Worm (Caenorhabditis elegans) whole organism, young adult: ENCODE data around the gene algn-2.
"Not testable (repeated sequence)": the region's sequence is repeated elsewhere in the genome, so short reads cannot be mapped to it uniquely, and the experiment has no call there.

ENCODE experiments used
- B0019.2 ChIP-seq: fragments of 200-800 bp; sonication (Bioruptor generic); conservative IDR thresholded peaks from 2 replicates; pipeline ENCODE4 v1.3.6; 2022; ENCODE audit warnings: missing genetic modification reagents, missing genetic modification characterization, missing compliant biosample characterization
- C06A6.2 ChIP-seq: fragments of 200-800 bp; sonication (Bioruptor generic); conservative IDR thresholded peaks from 2 replicates; pipeline ENCODE4 v1.3.6; 2022; ENCODE audit warnings: missing genetic modification characterization, missing compliant biosample characterization
- C17E4.6 ChIP-seq: fragments of 200-800 bp; sonication (Bioruptor generic); IDR thresholded peaks from 2 replicates; pipeline ENCODE4 v1.3.6; 2022; ENCODE audit warnings: missing genetic modification reagents, missing genetic modification characterization, missing compliant biosample characterization
- D2030.7 ChIP-seq: fragments of 200-800 bp; sonication (Bioruptor generic); IDR thresholded peaks from 2 replicates; pipeline ENCODE4 v1.3.6; 2022; ENCODE audit warnings: missing genetic modification reagents, missing genetic modification characterization, missing compliant biosample characterization
- F33H1.4 ChIP-seq: fragments of 200-800 bp; sonication (Bioruptor generic); IDR thresholded peaks from 2 replicates; pipeline ENCODE4 v1.3.6; 2022; ENCODE audit warnings: missing genetic modification reagents, missing genetic modification characterization, missing compliant biosample characterization
- F37B4.10 ChIP-seq: fragments of 200-800 bp; sonication (Bioruptor generic); IDR thresholded peaks from 2 replicates; pipeline ENCODE4 v1.3.6; 2022; ENCODE audit warnings: missing genetic modification characterization, missing compliant biosample characterization
- F57A8.1 ChIP-seq: fragments of 200-800 bp; sonication (Bioruptor generic); optimal IDR thresholded peaks from 2 replicates; lab custom pipeline; 2018; ENCODE audit warnings: mild to moderate bottlenecking, missing genetic modification characterization, moderate library complexity, missing compliant biosample characterization
- F57C9.4 ChIP-seq: sonication (generic microtip); optimal IDR thresholded peaks from 2 replicates; lab custom pipeline; 2017; ENCODE audit warnings: mild to moderate bottlenecking, missing genetic modification characterization, missing compliant biosample characterization
- K11D2.4 ChIP-seq: fragments of 200-800 bp; sonication (Bioruptor generic); IDR thresholded peaks from 2 replicates; pipeline ENCODE4 v1.3.6; 2022; ENCODE audit warnings: missing genetic modification reagents, missing genetic modification characterization, missing compliant biosample characterization
- Y53F4B.3 ChIP-seq: fragments of 200-800 bp; sonication (Bioruptor generic); IDR thresholded peaks from 2 replicates; pipeline ENCODE4 v1.3.6; 2022; ENCODE audit warnings: missing genetic modification reagents, missing genetic modification characterization, missing compliant biosample characterization
- Y53G8AR.9 ChIP-seq: fragments of 200-800 bp; sonication (Bioruptor generic); conservative IDR thresholded peaks from 2 replicates; pipeline ENCODE4 v1.3.6; 2022; ENCODE audit warnings: missing genetic modification reagents, missing genetic modification characterization, missing compliant biosample characterization
- Y79H2A.3 ChIP-seq: fragments of 200-800 bp; sonication (Bioruptor generic); conservative IDR thresholded peaks from 2 replicates; pipeline ENCODE4 v1.3.6; 2022; ENCODE audit warnings: missing genetic modification reagents, missing genetic modification characterization, missing compliant biosample characterization
- Y95B8A.8 ChIP-seq: fragments of 200-800 bp; sonication (Bioruptor generic); IDR thresholded peaks from 2 replicates; pipeline ENCODE4 v1.3.6; 2022; ENCODE audit warnings: missing genetic modification reagents, missing genetic modification characterization, missing compliant biosample characterization
- ama-1 ChIP-seq, 3 experiments: fragments of 150-350 bp in 1 of 3; sonication (generic microtip) in 2 of 3; optimal IDR thresholded peaks; 2 replicates each; lab custom pipeline; 2014 to 2018; ENCODE audit warnings: missing biosample characterization in 2 of 3, missing genetic modification characterization in 2 of 3, missing genetic modification reagents in 2 of 3
- aptf-3 ChIP-seq: fragments of 200-800 bp; sonication (Bioruptor generic); IDR thresholded peaks from 2 replicates; pipeline ENCODE4 v1.3.6; 2022; ENCODE audit warnings: missing genetic modification characterization, missing compliant biosample characterization
- atf-7 ChIP-seq: sonication (generic microtip); optimal IDR thresholded peaks from 2 replicates; lab custom pipeline; 2017; ENCODE audit warnings: mild to moderate bottlenecking, missing genetic modification characterization, missing compliant biosample characterization
- attf-3 ChIP-seq: fragments of 200-800 bp; sonication (Bioruptor generic); conservative IDR thresholded peaks from 2 replicates; pipeline ENCODE4 v1.3.6; 2022; ENCODE audit warnings: missing genetic modification reagents, missing genetic modification characterization, missing compliant biosample characterization
- bed-2 ChIP-seq: fragments of 200-800 bp; sonication (Bioruptor generic); IDR thresholded peaks from 2 replicates; pipeline ENCODE4 v1.3.6; 2022; ENCODE audit warnings: missing genetic modification reagents, missing genetic modification characterization, missing compliant biosample characterization
- cebp-1 ChIP-seq, 2 experiments: fragments of 200-800 bp in 1 of 2; sonication (Bioruptor generic) in 1 of 2; sonication (generic microtip) in 1 of 2; IDR thresholded peaks in 1 of 2; optimal IDR thresholded peaks in 1 of 2; 2 replicates each; pipeline versions ENCODE4 v1.3.6 to Lab custom; 2017 to 2022; ENCODE audit warnings: missing compliant biosample characterization in 2 of 2, missing genetic modification characterization in 2 of 2, mild to moderate bottlenecking in 1 of 2, missing genetic modification reagents in 1 of 2, moderate library complexity in 1 of 2
- cebp-2 ChIP-seq: fragments of 200-800 bp; sonication (Bioruptor generic); IDR thresholded peaks from 2 replicates; pipeline ENCODE4 v1.3.6; 2022; ENCODE audit warnings: missing genetic modification characterization, missing compliant biosample characterization
- ceh-100 ChIP-seq: fragments of 200-800 bp; sonication (Bioruptor generic); IDR thresholded peaks from 2 replicates; pipeline ENCODE4 v1.3.6; 2022; ENCODE audit warnings: missing genetic modification reagents, missing genetic modification characterization, missing compliant biosample characterization
- dox-1 ChIP-seq: fragments of 200-800 bp; sonication (Bioruptor generic); IDR thresholded peaks from 2 replicates; pipeline ENCODE4 v1.3.6; 2022; ENCODE audit warnings: missing genetic modification reagents, missing genetic modification characterization, missing compliant biosample characterization
- egrh-3 ChIP-seq: fragments of 200-800 bp; sonication (Bioruptor generic); IDR thresholded peaks from 2 replicates; pipeline ENCODE4 v1.3.6; 2022; ENCODE audit warnings: missing genetic modification reagents, missing genetic modification characterization, missing compliant biosample characterization
- ekl-4 ChIP-seq: fragments of 200-800 bp; sonication (Bioruptor generic); IDR thresholded peaks from 2 replicates; pipeline ENCODE4 v1.3.6; 2022; ENCODE audit warnings: missing genetic modification reagents, missing genetic modification characterization, missing compliant biosample characterization
- hmg-1.2 ChIP-seq: fragments of 200-800 bp; sonication (Bioruptor generic); IDR thresholded peaks from 2 replicates; pipeline ENCODE4 v1.3.6; 2022; ENCODE audit warnings: missing genetic modification reagents, missing genetic modification characterization, missing compliant biosample characterization
- hmg-20 ChIP-seq: fragments of 200-800 bp; sonication (Bioruptor generic); IDR thresholded peaks from 2 replicates; pipeline ENCODE4 v1.3.6; 2022; ENCODE audit warnings: missing genetic modification reagents, missing genetic modification characterization, missing compliant biosample characterization
- let-526 ChIP-seq: fragments of 200-800 bp; sonication (Bioruptor generic); IDR thresholded peaks from 2 replicates; pipeline ENCODE4 v1.3.6; 2022; ENCODE audit warnings: missing genetic modification reagents, missing genetic modification characterization, missing compliant biosample characterization
- lin-26 ChIP-seq: fragments of 200-800 bp; sonication (Bioruptor generic); IDR thresholded peaks from 2 replicates; pipeline ENCODE4 v1.3.6; 2022; ENCODE audit warnings: missing genetic modification reagents, missing genetic modification characterization, missing compliant biosample characterization
- lin-35 ChIP-seq, 3 experiments: fragments of 150-350 bp in 2 of 3; sonication (generic microtip) in 1 of 3; optimal IDR thresholded peaks; 2 replicates each; lab custom pipeline; 2014 to 2018; ENCODE audit warnings: missing biosample characterization in 3 of 3, missing genetic modification characterization in 3 of 3, missing genetic modification reagents in 3 of 3
- lin-54 ChIP-seq: fragments of 200-800 bp; sonication (Bioruptor generic); optimal IDR thresholded peaks from 2 replicates; lab custom pipeline; 2018; ENCODE audit warnings: mild to moderate bottlenecking, missing genetic modification characterization, missing compliant biosample characterization
- lir-1 ChIP-seq: fragments of 200-800 bp; sonication (Bioruptor generic); conservative IDR thresholded peaks from 2 replicates; pipeline ENCODE4 v1.3.6; 2022; ENCODE audit warnings: missing genetic modification reagents, missing genetic modification characterization, missing compliant biosample characterization
- lsl-1 ChIP-seq: fragments of 200-800 bp; sonication (Bioruptor generic); optimal IDR thresholded peaks from 2 replicates; lab custom pipeline; 2018; ENCODE audit warnings: mild to moderate bottlenecking, missing genetic modification characterization, moderate library complexity, missing compliant biosample characterization
- madf-6 ChIP-seq: fragments of 200-800 bp; sonication (Bioruptor generic); IDR thresholded peaks from 2 replicates; pipeline ENCODE4 v1.3.6; 2022; ENCODE audit warnings: missing genetic modification reagents, missing genetic modification characterization, missing compliant biosample characterization
- madf-8 ChIP-seq: fragments of 200-800 bp; sonication (Bioruptor generic); conservative IDR thresholded peaks from 2 replicates; pipeline ENCODE4 v1.3.6; 2022; ENCODE audit warnings: missing genetic modification reagents, missing genetic modification characterization, missing compliant biosample characterization
- mcd-1 ChIP-seq: fragments of 200-800 bp; sonication (Bioruptor generic); IDR thresholded peaks from 2 replicates; pipeline ENCODE4 v1.3.6; 2022; ENCODE audit warnings: missing genetic modification reagents, missing genetic modification characterization, missing compliant biosample characterization
- nfyb-1 ChIP-seq: fragments of 200-800 bp; sonication (Bioruptor generic); IDR thresholded peaks from 2 replicates; pipeline ENCODE4 v1.3.6; 2022; ENCODE audit warnings: missing genetic modification reagents, missing genetic modification characterization, missing compliant biosample characterization
- nhr-27 ChIP-seq: fragments of 200-800 bp; sonication (Bioruptor generic); optimal IDR thresholded peaks from 2 replicates; lab custom pipeline; 2018; ENCODE audit warnings: mild to moderate bottlenecking, missing genetic modification characterization, moderate library complexity, missing compliant biosample characterization
- nhr-90 ChIP-seq: sonication (generic microtip); optimal IDR thresholded peaks from 2 replicates; lab custom pipeline; 2016; ENCODE audit warnings: missing genotype, mild to moderate bottlenecking, missing genetic modification characterization, missing compliant biosample characterization
- pbrm-1 ChIP-seq: fragments of 200-800 bp; sonication (Bioruptor generic); IDR thresholded peaks from 2 replicates; pipeline ENCODE4 v1.3.6; 2022; ENCODE audit warnings: missing genetic modification reagents, missing genetic modification characterization, missing compliant biosample characterization
- rcor-1 ChIP-seq: fragments of 200-800 bp; sonication (Bioruptor generic); IDR thresholded peaks from 2 replicates; pipeline ENCODE4 v1.3.6; 2022; ENCODE audit warnings: missing genetic modification reagents, missing genetic modification characterization, missing compliant biosample characterization
- ztf-28 ChIP-seq: fragments of 200-800 bp; sonication (Bioruptor generic); IDR thresholded peaks from 2 replicates; pipeline ENCODE4 v1.3.6; 2022; ENCODE audit warnings: missing genetic modification reagents, missing genetic modification characterization, missing compliant biosample characterization

The algn-2 gene

DNA sequence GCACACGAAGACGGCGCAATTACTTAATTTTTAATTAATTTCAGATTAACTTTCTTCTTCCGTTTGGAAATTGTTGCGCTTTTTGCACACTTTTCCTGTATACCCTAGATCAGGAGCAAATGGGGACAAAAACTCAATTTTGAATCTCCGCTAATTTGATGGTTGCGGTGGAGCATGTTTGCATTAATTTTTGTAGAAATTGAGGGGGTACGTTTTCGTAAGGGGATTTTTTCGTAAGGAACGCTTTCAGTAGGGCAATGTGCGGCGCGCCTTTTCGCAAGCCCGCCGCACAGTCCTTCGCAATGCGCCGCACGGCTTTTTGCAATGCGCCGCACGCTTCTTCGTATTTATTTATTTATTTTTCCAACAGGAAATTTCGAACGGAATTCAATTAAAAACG lies 28.7 kb upstream of the algn-2 start (continued):
- peak in 1 of 3 experiments; percentile 73 for TF ChIP-seq lin-35 (GFP tag; optimal IDR thresholded peaks at IDR 0.05; lab: Kevin White, UChicago)
- peak; percentile 99 for TF ChIP-seq mcd-1 (GFP tag; lab: Robert Waterston, UW)
- peak; percentile 96 for TF ChIP-seq pbrm-1 (GFP tag; lab: Robert Waterston, UW)
- peak; percentile 74 for TF ChIP-seq attf-3 (GFP tag; lab: Robert Waterston, UW)
- TF ChIP-seq lsl-1 (GFP tag; lab: Kevin White, UChicago) = peak; percentile 63
- peak; percentile 67; the same call in 1 of the 2 replicates for TF ChIP-seq bed-2 (GFP tag; lab: Robert Waterston, UW)
- TF ChIP-seq let-526 (GFP tag; lab: Robert Waterston, UW) = peak; percentile 89
- peak; percentile 74; the same call in 1 of the 2 replicates for TF ChIP-seq Y79H2A.3 (GFP tag; lab: Robert Waterston, UW)
- TF ChIP-seq ekl-4 (GFP tag; lab: Robert Waterston, UW) = peak; percentile 95
- TF ChIP-seq F33H1.4 (GFP tag; lab: Robert Waterston, UW) = peak; percentile 70
- TF ChIP-seq madf-8 = peak; percentile 58
- peak; percentile 91 for TF ChIP-seq Y95B8A.8 (GFP tag; lab: Robert Waterston, UW)
- peak; percentile 66 for TF ChIP-seq hmg-20 (GFP tag; lab: Robert Waterston, UW)
- TF ChIP-seq rcor-1 (GFP tag; lab: Robert Waterston, UW) = peak; percentile 88
- TF ChIP-seq aptf-3 (GFP tag; lab: Robert Waterston, UW) = 0 out of 2 replicates have a peak, but pooled peaks have one; percentile 14
- TF ChIP-seq ztf-28 (GFP tag; lab: Robert Waterston, UW) = peak; percentile 92
- peak; percentile 57; the same call in 1 of the 2 replicates for TF ChIP-seq lir-1 (GFP tag; lab: Robert Waterston, UW)
- TF ChIP-seq lin-54 (GFP tag; lab: Kevin White, UChicago) = peak; percentile 89
- peak; percentile 85 for TF ChIP-seq C17E4.6 (GFP tag; lab: Robert Waterston, UW)
- TF ChIP-seq D2030.7 (GFP tag; lab: Robert Waterston, UW) = peak; percentile 90

- TF ChIP-seq cebp-1 (GFP tag; IDR thresholded peaks at IDR 0.05; lab: Robert Waterston, UW) (peak; percentile 24; the same call in 1 of the 2 replicates), F33H1.4 (GFP tag; lab: Robert Waterston, UW) (peak; percentile 19; the same call in 1 of the 2 replicates), hmg-1.2 (GFP tag; lab: Robert Waterston, UW) (peak; percentile 44; the same call in 1 of the 2 replicates), egrh-3 (GFP tag; lab: Robert Waterston, UW) (peak; percentile 42), K11D2.4 (GFP tag; lab: Robert Waterston, UW) (peak; percentile 12; the same call in 1 of the 2 replicates), pbrm-1 (GFP tag; lab: Robert Waterston, UW) (peak; percentile 68; the same call in 1 of the 2 replicates), mcd-1 (GFP tag; lab: Robert Waterston, UW) (peak; percentile 83), ceh-100 (GFP tag; lab: Robert Waterston, UW) (peak; percentile 83), C17E4.6 (GFP tag; lab: Robert Waterston, UW) (peak; percentile 62; the same call in 1 of the 2 replicates), Y53G8AR.9 (GFP tag; lab: Robert Waterston, UW) (0 out of 2 replicates have a peak, but pooled peaks have one; percentile 41), ekl-4 (GFP tag; lab: Robert Waterston, UW) (peak; percentile 52; the same call in 1 of the 2 replicates), lin-26 (0 out of 2 replicates have a peak, but pooled peaks have one; percentile 35), nfyb-1 (GFP tag; lab: Robert Waterston, UW) (peak; percentile 72; the same call in 1 of the 2 replicates), C06A6.2 (GFP tag; lab: Robert Waterston, UW) (peak; percentile 97), dox-1 (GFP tag; lab: Robert Waterston, UW) (peak; percentile 93), madf-6 (GFP tag; lab: Robert Waterston, UW) (peak; percentile 30; the same call in 1 of the 2 replicates), D2030.7 (GFP tag; lab: Robert Waterston, UW) (peak; percentile 60)
- TF ChIP-seq cebp-1 (tag; optimal IDR thresholded peaks at IDR 0.05; lab: Kevin White, UChicago) = not testable (repeated sequence)
Observed at ce11 chrII:5350357-5350756, 24.7 kb upstream of the algn-2 start, which contains the start of gene F09E5.8. Gene F09E5.8, plus strand, starts transcription at chrII:5350669.

- no peak for TF ChIP-seq atf-7 (tag; lab: Kevin White, UChicago)
- no peak for TF ChIP-seq nhr-90 (tag; lab: Kevin White, UChicago)
- no peak for TF ChIP-seq F57C9.4 (tag; lab: Kevin White, UChicago)
- no peak for TF ChIP-seq F37B4.10
- TF ChIP-seq Y53F4B.3 = no peak
- TF ChIP-seq K11D2.4 (GFP tag; lab: Robert Waterston, UW) = no peak
- TF ChIP-seq cebp-2 (GFP tag; lab: Robert Waterston, UW) = no peak
- no peak for TF ChIP-seq lin-26
- no peak for TF ChIP-seq nhr-27 (tag; lab: Kevin White, UChicago)
- TF ChIP-seq ama-1 (optimal IDR thresholded peaks at IDR 0.05; lab: Kevin White, UChicago) = no peak
- no peak for TF ChIP-seq ama-1 (GFP tag; optimal IDR thresholded peaks at IDR 0.05; lab: Kevin White, UChicago)
- TF ChIP-seq B0019.2 (GFP tag; lab: Robert Waterston, UW) = no peak
- no peak for TF ChIP-seq F57A8.1 (GFP tag; lab: Kevin White, UChicago)
- no peak for TF ChIP-seq mcd-1 (GFP tag; lab: Robert Waterston, UW)
Observed at ce11 chrII:5351799-5352198, 23.3 kb upstream of the algn-2 start, which contains the start of gene F09E5.7. Gene F09E5.7, plus strand, starts transcription at chrII:5352099.
